Worm (Caenorhabditis elegans): ENCODE results near the gene glr-7.

glr-7 gene

DNA sequence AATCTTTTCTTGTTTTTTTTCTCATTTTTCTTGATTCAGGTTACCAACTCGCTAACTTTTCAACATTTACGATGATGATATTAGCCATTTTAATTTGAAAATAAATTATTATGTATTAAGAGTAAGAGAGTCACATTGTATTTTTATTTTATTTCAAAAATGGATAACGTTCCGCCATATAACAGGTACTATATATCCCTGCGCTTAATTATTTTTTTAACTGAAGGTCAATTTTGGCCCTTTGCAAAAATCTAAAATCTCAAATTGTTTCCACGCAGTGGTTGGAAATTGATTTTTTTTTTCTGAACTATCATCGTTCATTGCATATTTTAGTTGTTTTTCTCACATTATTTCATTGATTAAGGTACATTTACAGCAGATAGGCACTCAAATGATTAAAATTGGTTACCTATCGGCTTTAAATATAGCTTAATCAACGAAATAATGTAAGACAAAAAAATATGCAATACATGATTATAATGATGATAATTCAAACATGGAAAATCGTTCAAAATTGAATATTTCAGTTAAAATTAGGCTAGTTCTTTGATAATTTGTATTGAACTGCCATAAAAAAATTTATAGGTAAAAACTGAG lies 54.9 kb downstream of the glr-7 start (continued):
- TF ChIP-seq let-526 (GFP tag; IDR thresholded peaks at IDR 0.05) = no peak
- TF ChIP-seq F52B5.7 (tag; optimal IDR thresholded peaks at IDR 0.05) = no peak
- TF ChIP-seq D2030.7 (GFP tag; IDR thresholded peaks at IDR 0.05) = no peak
- no peak for TF ChIP-seq bed-2 (GFP tag; IDR thresholded peaks at IDR 0.05)
- TF ChIP-seq ztf-25 (GFP tag; IDR thresholded peaks at IDR 0.05) = no peak
- no peak for TF ChIP-seq nhr-120 (GFP tag; IDR thresholded peaks at IDR 0.05)
- no peak for TF ChIP-seq lag-1 (GFP tag; IDR thresholded peaks at IDR 0.05)
- TF ChIP-seq lir-1 (GFP tag; conservative IDR thresholded peaks at IDR 0.05) = no peak
- peak; percentile 98 for TF ChIP-seq ztf-26 (tag; optimal IDR thresholded peaks at IDR 0.05)
- peak; percentile 76 for TF ChIP-seq lin-54 (GFP tag; optimal IDR thresholded peaks at IDR 0.05)
- TF ChIP-seq ceh-27 (GFP tag; optimal IDR thresholded peaks at IDR 0.05) = peak; percentile 67
- TF ChIP-seq cebp-2 (GFP tag; IDR thresholded peaks at IDR 0.05) = no peak
- TF ChIP-seq die-1 (tag; optimal IDR thresholded peaks at IDR 0.05) = no peak
- no peak for TF ChIP-seq ztf-6 (GFP tag; IDR thresholded peaks at IDR 0.05)
- TF ChIP-seq unc-130 (GFP tag; optimal IDR thresholded peaks at IDR 0.05) = peak; percentile 9
- TF ChIP-seq pbrm-1 (GFP tag; IDR thresholded peaks at IDR 0.05) = peak; percentile 82
- no peak for TF ChIP-seq nfya-2 (GFP tag; IDR thresholded peaks at IDR 0.05)
- 0 out of 2 replicates have a peak, but pooled peaks have one; percentile 60 for TF ChIP-seq egl-44 (GFP tag; IDR thresholded peaks at IDR 0.05)
- no peak for TF ChIP-seq attf-6 (GFP tag; IDR thresholded peaks at IDR 0.05)
- no peak for TF ChIP-seq ama-1 (optimal IDR thresholded peaks at IDR 0.05)
- no peak for TF ChIP-seq ama-1 (GFP tag; optimal IDR thresholded peaks at IDR 0.05)
- peak; percentile 79 for TF ChIP-seq somi-1 (GFP tag; optimal IDR thresholded peaks at IDR 0.05)
- no peak for TF ChIP-seq madf-8 (GFP tag; conservative IDR thresholded peaks at IDR 0.05)
- no peak for TF ChIP-seq aptf-2 (GFP tag; conservative IDR thresholded peaks at IDR 0.05)
- peak; percentile 26 for TF ChIP-seq dpff-1 (tag; optimal IDR thresholded peaks at IDR 0.05)
- no peak for TF ChIP-seq mel-28 (tag; optimal IDR thresholded peaks at IDR 0.05; ENCODE audit: borderline replicate concordance)
- no peak for TF ChIP-seq Y79H2A.3 (GFP tag; conservative IDR thresholded peaks at IDR 0.05)
- no peak for TF ChIP-seq sdz-38 (tag; optimal IDR thresholded peaks at IDR 0.05)
- TF ChIP-seq C06A6.2 (GFP tag; conservative IDR thresholded peaks at IDR 0.05) = peak; percentile 83
- TF ChIP-seq mcd-1 (GFP tag; IDR thresholded peaks at IDR 0.05) = peak; percentile 61; the same call in 1 of the 2 replicates
- TF ChIP-seq attf-5 (GFP tag; optimal IDR thresholded peaks at IDR 0.05) = no peak
- TF ChIP-seq akir-1 (GFP tag; optimal IDR thresholded peaks at IDR 0.05) = no peak
- no peak for TF ChIP-seq madf-3 (GFP tag; IDR thresholded peaks at IDR 0.05)
- TF ChIP-seq hrde-1 (tag; optimal IDR thresholded peaks at IDR 0.05; ENCODE audit: borderline replicate concordance) = no peak
- TF ChIP-seq rcor-1 (GFP tag; IDR thresholded peaks at IDR 0.05) = peak; percentile 59; the same call in 1 of the 2 replicates
- TF ChIP-seq Y53F4B.3 (GFP tag; IDR thresholded peaks at IDR 0.05) = no peak
- no peak for TF ChIP-seq B0019.2 (GFP tag; conservative IDR thresholded peaks at IDR 0.05)
- peak; percentile 52 for TF ChIP-seq ztf-3 (GFP tag; optimal IDR thresholded peaks at IDR 0.05)
- no peak for TF ChIP-seq ceh-40 (GFP tag; IDR thresholded peaks at IDR 0.05)
- TF ChIP-seq efl-1 (GFP tag; optimal IDR thresholded peaks at IDR 0.05) = no peak
- no peak for TF ChIP-seq ceh-79 (tag; optimal IDR thresholded peaks at IDR 0.05)
- peak; percentile 44 for TF ChIP-seq B0261.1 (tag; optimal IDR thresholded peaks at IDR 0.05)
- TF ChIP-seq rec-8 (tag; optimal IDR thresholded peaks at IDR 0.05) = peak in 1 of 2 experiments; percentile 27
- TF ChIP-seq ekl-4 (GFP tag; IDR thresholded peaks at IDR 0.05) = peak; percentile 16; the same call in 1 of the 2 replicates
- TF ChIP-seq unc-62 (GFP tag; optimal IDR thresholded peaks at IDR 0.05) = no peak
- no peak for TF ChIP-seq him-1 (tag; optimal IDR thresholded peaks at IDR 0.05)
- TF ChIP-seq hmg-20 (GFP tag; IDR thresholded peaks at IDR 0.05) = peak; percentile 88
- TF ChIP-seq F10E7.11 (tag; optimal IDR thresholded peaks at IDR 0.05) = peak; percentile 1
- TF ChIP-seq hlh-12 (tag; optimal IDR thresholded peaks at IDR 0.05) = no peak
- no peak for TF ChIP-seq dpl-1 (GFP tag; optimal IDR thresholded peaks at IDR 0.05)
